Fruit fly (Drosophila melanogaster): ENCODE data around the gene CG15892.

The CG15892 gene

dm6 chrX:6338738-6339614 lies 44.8 kb upstream of the CG15892 start (continued):
- TF ChIP-seq sc (optimal IDR thresholded peaks at IDR 0.05) (no peak), sc (GFP tag; optimal IDR thresholded peaks at IDR 0.05) (no peak), CG1603 (tag; optimal IDR thresholded peaks at IDR 0.05) (peak; percentile 31), scrt (GFP tag; optimal IDR thresholded peaks at IDR 0.05) (no peak), CG17829 (tag; optimal IDR thresholded peaks at IDR 0.05) (no peak), toy (GFP tag; IDR thresholded peaks at IDR 0.05) (no peak), Rfx (GFP tag; IDR thresholded peaks at IDR 0.05) (peak; percentile 51), CG17568 (GFP tag; optimal IDR thresholded peaks at IDR 0.05) (no peak), CG1024 (GFP tag; IDR thresholded peaks at IDR 0.05) (no peak), cg (GFP tag; optimal IDR thresholded peaks at IDR 0.05) (no peak), tap (tag; optimal IDR thresholded peaks at IDR 0.05) (no peak), onecut (GFP tag; IDR thresholded peaks at IDR 0.05) (peak; percentile 94), CG14014 (GFP tag; IDR thresholded peaks at IDR 0.05) (0 out of 2 replicates have a peak, but pooled peaks have one; percentile 38), CG34422 (GFP tag; IDR thresholded peaks at IDR 0.05) (no peak), MTF-1 (GFP tag; optimal IDR thresholded peaks at IDR 0.05; ENCODE audit: borderline replicate concordance) (no peak), Drgx (GFP tag; IDR thresholded peaks at IDR 0.05) (peak; percentile 64), dmrt99B (tag; optimal IDR thresholded peaks at IDR 0.05) (peak; percentile 32), ase (GFP tag; IDR thresholded peaks at IDR 0.05) (no peak), CG2120 (GFP tag; optimal IDR thresholded peaks at IDR 0.05) (peak; percentile 38), Antp (GFP tag; optimal IDR thresholded peaks at IDR 0.05) (peak; percentile 28), btn (GFP tag; optimal IDR thresholded peaks at IDR 0.05) (no peak), CG7271 (tag; optimal IDR thresholded peaks at IDR 0.05) (no peak), bbx (GFP tag; IDR thresholded peaks at IDR 0.05; ENCODE audit: partially characterized antibody) (no peak), CG7556 (GFP tag; optimal IDR thresholded peaks at IDR 0.05) (peak; percentile 54), dm (GFP tag; optimal IDR thresholded peaks at IDR 0.05) (no peak), Dip2 (GFP tag; IDR thresholded peaks at IDR 0.05) (no peak), MESR4 (GFP tag; optimal IDR thresholded peaks at IDR 0.05) (no peak), bsh (GFP tag; optimal IDR thresholded peaks at IDR 0.05) (peak in 1 of 2 experiments; percentile 21), lov (optimal IDR thresholded peaks at IDR 0.05) (no peak), lov (GFP tag; IDR thresholded peaks at IDR 0.05) (no peak), CG11085 (GFP tag; IDR thresholded peaks at IDR 0.05) (0 out of 2 replicates have a peak, but pooled peaks have one; percentile 21), CG7839 (tag; optimal IDR thresholded peaks at IDR 0.05) (peak; percentile 39), slou (GFP tag; optimal IDR thresholded peaks at IDR 0.05) (no peak), CG8290 (GFP tag; optimal IDR thresholded peaks at IDR 0.05) (no peak), CG8290 (tag; optimal IDR thresholded peaks at IDR 0.05) (peak in 1 of 2 experiments; percentile 32), CG17912 (GFP tag; optimal IDR thresholded peaks at IDR 0.05) (no peak), Hmr (GFP tag; optimal IDR thresholded peaks at IDR 0.05) (peak; percentile 23), tin (GFP tag; optimal IDR thresholded peaks at IDR 0.05) (peak; percentile 6), crol (GFP tag; IDR thresholded peaks at IDR 0.05) (peak; percentile 76), Lim3 (GFP tag; IDR thresholded peaks at IDR 0.05) (no peak), Dek (tag; optimal IDR thresholded peaks at IDR 0.05) (no peak), Oli (tag; optimal IDR thresholded peaks at IDR 0.05) (peak; percentile 18), mam (GFP tag; optimal IDR thresholded peaks at IDR 0.05) (peak; percentile 29), Hr51 (GFP tag; optimal IDR thresholded peaks at IDR 0.05) (peak in 1 of 2 experiments; percentile 32), seq (GFP tag; IDR thresholded peaks at IDR 0.05) (no peak), Taf1 (GFP tag; IDR thresholded peaks at IDR 0.05) (no peak), zen (tag; optimal IDR thresholded peaks at IDR 0.05) (no peak), Meics (GFP tag; optimal IDR thresholded peaks at IDR 0.05) (peak; percentile 29), CG17612 (GFP tag; IDR thresholded peaks at IDR 0.05) (no peak), CG11695 (GFP tag; IDR thresholded peaks at IDR 0.05) (0 out of 3 replicates have a peak, but pooled peaks have one; percentile 16)
